Worm (Caenorhabditis elegans): ENCODE data around the gene lgc-37.

Gene lgc-37

ce11 chrIII:12829068-12829467, 44.1 kb downstream of the lgc-37 start, which contains the start of gene Y37D8A.3:
Y37D8A.3 (plus strand) TSS chrIII:12829368.
- no peak for TF ChIP-seq gmeb-2 (tag; optimal IDR thresholded peaks at IDR 0.05)
- no peak for TF ChIP-seq ceh-24 (tag; optimal IDR thresholded peaks at IDR 0.05)
- TF ChIP-seq pag-3 (tag; optimal IDR thresholded peaks at IDR 0.05; ENCODE audit: borderline replicate concordance) = no peak
- no peak for TF ChIP-seq odd-2 (tag; optimal IDR thresholded peaks at IDR 0.05)
- TF ChIP-seq ceh-34 (tag; optimal IDR thresholded peaks at IDR 0.05) = no peak
- no peak for TF ChIP-seq ceh-48 (tag; optimal IDR thresholded peaks at IDR 0.05)
- no peak for TF ChIP-seq ceh-31 (tag; optimal IDR thresholded peaks at IDR 0.05)
- TF ChIP-seq F13H6.1 (tag; optimal IDR thresholded peaks at IDR 0.05) = no peak
- no peak for TF ChIP-seq dve-1 (tag; optimal IDR thresholded peaks at IDR 0.05)

- TF ChIP-seq fkh-6 (tag; optimal IDR thresholded peaks at IDR 0.05) (no peak), hlh-6 (tag; optimal IDR thresholded peaks at IDR 0.05) (no peak), syd-9 (tag; optimal IDR thresholded peaks at IDR 0.05) (no peak), eyg-1 (tag; optimal IDR thresholded peaks at IDR 0.05) (no peak), fax-1 (tag; optimal IDR thresholded peaks at IDR 0.05) (no peak), sox-4 (tag; optimal IDR thresholded peaks at IDR 0.05) (no peak), ceh-18 (tag; optimal IDR thresholded peaks at IDR 0.05) (no peak), npax-4 (tag; optimal IDR thresholded peaks at IDR 0.05) (no peak), sdc-2 (tag; optimal IDR thresholded peaks at IDR 0.05) (no peak), ref-2 (tag; optimal IDR thresholded peaks at IDR 0.05) (no peak), K02D7.2 (tag; optimal IDR thresholded peaks at IDR 0.05) (no peak), che-1 (tag; optimal IDR thresholded peaks at IDR 0.05) (no peak), C08G9.2 (tag; optimal IDR thresholded peaks at IDR 0.05) (no peak), gmeb-2 (tag; optimal IDR thresholded peaks at IDR 0.05) (no peak), ceh-48 (tag; optimal IDR thresholded peaks at IDR 0.05) (no peak)
Observed at ce11 chrIII:12831696-12832095, 46.7 kb downstream of the lgc-37 start.

- TF ChIP-seq syd-9 (tag; optimal IDR thresholded peaks at IDR 0.05) (no peak), ref-2 (tag; optimal IDR thresholded peaks at IDR 0.05) (no peak), pat-9 (tag; optimal IDR thresholded peaks at IDR 0.05) (no peak), ceh-30 (tag; optimal IDR thresholded peaks at IDR 0.05) (no peak), C38D4.7 (GFP tag; optimal IDR thresholded peaks at IDR 0.05) (no peak), tbx-7 (tag; optimal IDR thresholded peaks at IDR 0.05) (no peak), K02D7.2 (tag; optimal IDR thresholded peaks at IDR 0.05) (no peak)
Observed at ce11 chrIII:12833079-12833478, 48.1 kb downstream of the lgc-37 start.

ce11 chrIII:12836742-12837285, 51.9 kb downstream of the lgc-37 start:
- TF ChIP-seq dve-1 (tag; optimal IDR thresholded peaks at IDR 0.05) = peak; percentile 82
- TF ChIP-seq ceh-14 (tag; optimal IDR thresholded peaks at IDR 0.05) = no peak

ce11 chrIII:12838299-12838698, 53.3 kb downstream of the lgc-37 start:
- TF ChIP-seq nfya-1 (tag; optimal IDR thresholded peaks at IDR 0.05) = peak; percentile 93
- no peak for TF ChIP-seq T23F11.4 (GFP tag; optimal IDR thresholded peaks at IDR 0.05)

ce11 chrIII:12838913-12839366, 54.0 kb downstream of the lgc-37 start, which contains the start of gene Y37D8A.4:
Y37D8A.4 (minus strand) TSS chrIII:12838963.
- TF ChIP-seq T23F11.4 (GFP tag; optimal IDR thresholded peaks at IDR 0.05) = peak; percentile 0
- TF ChIP-seq madf-2 (tag; optimal IDR thresholded peaks at IDR 0.05) = no peak
- peak; percentile 2 for TF ChIP-seq elt-2 (tag; optimal IDR thresholded peaks at IDR 0.05)
